Fruit fly (Drosophila melanogaster) whole organism, embryonic: ENCODE measurements around the gene Orc2.

Experiments used
- Adf1 ChIP-seq: fragments of 200-800 bp; sonication (Bioruptor generic); IDR thresholded peaks from 2 replicates; pipeline ENCODE4 v1.3.6; 2022; ENCODE audit warnings: missing biosample characterization, missing genetic modification characterization
- Asciz ChIP-seq: fragments of 200-800 bp; sonication (Bioruptor generic); optimal IDR thresholded peaks from 2 replicates; lab custom pipeline; 2017; ENCODE audit warnings: missing biosample characterization, mild to moderate bottlenecking, missing genetic modification characterization, missing genetic modification reagents
- CG10462 ChIP-seq: fragments of 200-800 bp; sonication (Bioruptor generic); optimal IDR thresholded peaks from 2 replicates; lab custom pipeline; 2016; ENCODE audit warnings: missing biosample characterization, missing genetic modification characterization
- CG11093 ChIP-seq: fragments of 200-800 bp; sonication (Bioruptor generic); IDR thresholded peaks from 3 replicates; pipeline ENCODE4 v1.3.6; 2022; ENCODE audit warnings: missing biosample characterization, missing genetic modification characterization
- CG12071 ChIP-seq: fragments of 200-800 bp; sonication (Bioruptor generic); optimal IDR thresholded peaks from 3 replicates; lab custom pipeline; 2018; ENCODE audit warnings: missing biosample characterization, mild to moderate bottlenecking, missing genetic modification characterization
- CG12236 ChIP-seq: fragments of 200-800 bp; sonication (Bioruptor generic); optimal IDR thresholded peaks from 2 replicates; lab custom pipeline; 2016; ENCODE audit warnings: missing biosample characterization, missing genetic modification characterization
- CG12391 ChIP-seq: fragments of 200-800 bp; sonication (Bioruptor generic); optimal IDR thresholded peaks from 3 replicates; lab custom pipeline; 2018; ENCODE audit warnings: missing biosample characterization, mild to moderate bottlenecking, missing genetic modification characterization, moderate library complexity
- CG12659 ChIP-seq: fragments of 200-800 bp; sonication (Bioruptor generic); optimal IDR thresholded peaks from 3 replicates; lab custom pipeline; 2017; ENCODE audit warnings: mild to moderate bottlenecking, missing biosample characterization, missing genetic modification reagents, missing genetic modification characterization
- CG13287 ChIP-seq: fragments of 200-800 bp; sonication (Bioruptor generic); IDR thresholded peaks from 2 replicates; pipeline ENCODE4 v1.3.6; 2022; ENCODE audit warnings: missing biosample characterization, missing genetic modification characterization; ENCODE audit not compliant: partially characterized antibody
- CG14710 ChIP-seq: fragments of 200-800 bp; sonication (Bioruptor generic); optimal IDR thresholded peaks from 3 replicates; lab custom pipeline; 2019; ENCODE audit warnings: missing biosample characterization, mild to moderate bottlenecking, missing genetic modification characterization, moderate library complexity
- CG15514 ChIP-seq: fragments of 200-800 bp; sonication (Bioruptor generic); optimal IDR thresholded peaks from 3 replicates; lab custom pipeline; 2017; ENCODE audit warnings: missing biosample characterization, missing genetic modification characterization, mild to moderate bottlenecking, moderate library complexity, missing genetic modification reagents
- CG1602 ChIP-seq: fragments of 200-800 bp; sonication (Bioruptor generic); optimal IDR thresholded peaks from 3 replicates; lab custom pipeline; 2016; ENCODE audit warnings: missing biosample characterization, missing genetic modification characterization
- CG17359 ChIP-seq: fragments of 200-800 bp; sonication (Bioruptor generic); optimal IDR thresholded peaks from 3 replicates; lab custom pipeline; 2018; ENCODE audit warnings: missing biosample characterization, mild to moderate bottlenecking, missing genetic modification characterization, moderate library complexity
- CG17802 ChIP-seq: fragments of 200-800 bp; sonication (Bioruptor generic); optimal IDR thresholded peaks from 2 replicates; lab custom pipeline; 2018; ENCODE audit warnings: missing biosample characterization, mild to moderate bottlenecking, missing genetic modification characterization, moderate library complexity
- CG3065 ChIP-seq: fragments of 200-800 bp; sonication (Bioruptor generic); optimal IDR thresholded peaks from 2 replicates; lab custom pipeline; 2016; ENCODE audit warnings: missing biosample characterization, missing genetic modification characterization
- CG33557 ChIP-seq: fragments of 200-800 bp; sonication (Bioruptor generic); optimal IDR thresholded peaks from 2 replicates; lab custom pipeline; 2019; ENCODE audit warnings: missing biosample characterization, mild to moderate bottlenecking, missing genetic modification characterization, moderate library complexity
- CG3847 ChIP-seq: fragments of 200-800 bp; sonication (Bioruptor generic); IDR thresholded peaks from 2 replicates; pipeline ENCODE4 v1.3.6; 2022; ENCODE audit warnings: missing biosample characterization, missing genetic modification characterization
- CG3995 ChIP-seq: fragments of 200-800 bp; sonication (Bioruptor generic); optimal IDR thresholded peaks from 3 replicates; lab custom pipeline; 2016; ENCODE audit warnings: missing biosample characterization, missing genetic modification characterization
- CG4360 ChIP-seq: fragments of 200-800 bp; sonication (Bioruptor generic); IDR thresholded peaks from 2 replicates; pipeline ENCODE4 v1.3.6; 2022; ENCODE audit warnings: missing biosample characterization, missing genetic modification characterization
- CG6689 ChIP-seq: fragments of 200-800 bp; sonication (Bioruptor generic); IDR thresholded peaks from 2 replicates; pipeline ENCODE4 v1.3.6; 2022; ENCODE audit warnings: missing biosample characterization, missing genetic modification characterization
- CG6854 ChIP-seq: fragments of 200-800 bp; sonication (Bioruptor generic); optimal IDR thresholded peaks from 3 replicates; lab custom pipeline; 2017; ENCODE audit warnings: missing biosample characterization, mild to moderate bottlenecking, missing genetic modification characterization
- CG9876 ChIP-seq: fragments of 200-800 bp; sonication (Bioruptor generic); optimal IDR thresholded peaks from 2 replicates; lab custom pipeline; 2016; ENCODE audit warnings: missing biosample characterization, missing genetic modification characterization
- Doc3 ChIP-seq: fragments of 200-800 bp; sonication (Bioruptor generic); IDR thresholded peaks from 3 replicates; pipeline ENCODE4 v1.3.6; 2022; ENCODE audit warnings: missing biosample characterization, missing genetic modification characterization; ENCODE audit not compliant: partially characterized antibody
- Hmx ChIP-seq: fragments of 200-800 bp; sonication (Bioruptor generic); optimal IDR thresholded peaks from 2 replicates; lab custom pipeline; 2016; ENCODE audit warnings: missing biosample characterization, missing genetic modification characterization
- MESR4 ChIP-seq: fragments of 200-800 bp; sonication (Bioruptor generic); optimal IDR thresholded peaks from 2 replicates; lab custom pipeline; 2018; ENCODE audit warnings: missing biosample characterization, mild to moderate bottlenecking, missing genetic modification characterization, moderate library complexity
- Med ChIP-seq: fragments of 200-800 bp; sonication (Bioruptor generic); peaks from one replicate; lab custom pipeline; 2016; ENCODE audit warnings: missing biosample characterization, missing genetic modification characterization, mild to moderate bottlenecking, inconsistent platforms, moderate library complexity
- Optix ChIP-seq: fragments of 200-800 bp; sonication (Bioruptor generic); IDR thresholded peaks from 3 replicates; pipeline ENCODE4 v1.3.6; 2022; ENCODE audit warnings: missing biosample characterization, missing genetic modification characterization
- Rx ChIP-seq: fragments of 200-800 bp; sonication (Bioruptor generic); IDR thresholded peaks from 2 replicates; pipeline ENCODE4 v1.3.6; 2022; ENCODE audit warnings: missing biosample characterization, missing genetic modification characterization
- Sin3A ChIP-seq: fragments of >200 bp; optimal IDR thresholded peaks from 2 replicates; lab custom pipeline; 2018
- Usf ChIP-seq: fragments of 200-800 bp; sonication (Bioruptor generic); optimal IDR thresholded peaks from 2 replicates; lab custom pipeline; 2017; ENCODE audit warnings: missing genotype, missing biosample characterization, missing genetic modification characterization
- aop ChIP-seq: fragments of 200-800 bp; sonication (Bioruptor generic); IDR thresholded peaks from 2 replicates; pipeline ENCODE4 v1.3.6; 2022; ENCODE audit warnings: missing biosample characterization, missing genetic modification characterization
- ap ChIP-seq: fragments of 200-800 bp; sonication (Bioruptor generic); IDR thresholded peaks from 2 replicates; pipeline ENCODE4 v1.3.6; 2022; ENCODE audit warnings: missing biosample characterization, missing genetic modification characterization
- ato ChIP-seq: fragments of 200-800 bp; sonication (Bioruptor generic); IDR thresholded peaks from 2 replicates; pipeline ENCODE4 v1.3.6; 2022; ENCODE audit warnings: missing biosample characterization, missing genetic modification characterization; ENCODE audit not compliant: partially characterized antibody
- cas ChIP-seq: fragments of 200-800 bp; sonication (Bioruptor generic); IDR thresholded peaks from 2 replicates; pipeline ENCODE4 v1.3.6; 2022; ENCODE audit warnings: missing biosample characterization, missing genetic modification characterization
- corto ChIP-seq: fragments of 200-800 bp; sonication (Bioruptor generic); optimal IDR thresholded peaks from 2 replicates; lab custom pipeline; 2016; ENCODE audit warnings: missing biosample characterization, mild to moderate bottlenecking, missing genetic modification characterization, moderate library complexity
- dpn ChIP-seq, 2 experiments: fragments of 200-800 bp; sonication (Bioruptor generic); optimal IDR thresholded peaks; 3 replicates each; lab custom pipeline; 2016; ENCODE audit warnings: missing biosample characterization in 2 of 2, missing genetic modification characterization in 2 of 2
- en ChIP-seq: fragments of 200-800 bp; sonication (Bioruptor generic); optimal IDR thresholded peaks from 2 replicates; lab custom pipeline; 2016; ENCODE audit warnings: missing biosample characterization, missing genetic modification characterization
- exex ChIP-seq: fragments of 200-800 bp; sonication (Bioruptor generic); optimal IDR thresholded peaks from 4 replicates; lab custom pipeline; 2018; ENCODE audit warnings: missing biosample characterization, mild to moderate bottlenecking, missing genetic modification characterization, moderate library complexity
- gem ChIP-seq: fragments of 200-800 bp; sonication (Bioruptor generic); optimal IDR thresholded peaks from 2 replicates; lab custom pipeline; 2019; ENCODE audit warnings: missing biosample characterization, mild to moderate bottlenecking, missing genetic modification characterization, moderate library complexity
- lmd ChIP-seq: fragments of 200-800 bp; sonication (Bioruptor generic); IDR thresholded peaks from 2 replicates; pipeline ENCODE4 v1.3.6; 2022; ENCODE audit warnings: missing biosample characterization, missing genetic modification characterization
- luna ChIP-seq: fragments of 200-800 bp; sonication (Bioruptor generic); optimal IDR thresholded peaks from 2 replicates; lab custom pipeline; 2016; ENCODE audit warnings: missing biosample characterization, missing genetic modification characterization
- mam ChIP-seq: fragments of 200-800 bp; sonication (Bioruptor generic); optimal IDR thresholded peaks from 3 replicates; lab custom pipeline; 2016; ENCODE audit warnings: missing biosample characterization, missing genetic modification characterization
- nmo ChIP-seq: fragments of 200-800 bp; sonication (Bioruptor generic); optimal IDR thresholded peaks from 2 replicates; lab custom pipeline; 2018; ENCODE audit warnings: missing biosample characterization, mild to moderate bottlenecking, missing genetic modification characterization, moderate library complexity
- odd ChIP-seq: fragments of 200-800 bp; sonication (Bioruptor generic); optimal IDR thresholded peaks from 2 replicates; lab custom pipeline; 2017; ENCODE audit warnings: missing biosample characterization, mild to moderate bottlenecking, missing genetic modification characterization
- pb ChIP-seq: fragments of 200-800 bp; sonication (Bioruptor generic); optimal IDR thresholded peaks from 3 replicates; lab custom pipeline; 2016; ENCODE audit warnings: missing biosample characterization, missing genetic modification characterization
- phol ChIP-seq: fragments of 200-800 bp; sonication (Bioruptor generic); optimal IDR thresholded peaks from 3 replicates; lab custom pipeline; 2018; ENCODE audit warnings: missing biosample characterization, mild to moderate bottlenecking, missing genetic modification characterization, moderate library complexity
- row ChIP-seq: fragments of 200-800 bp; sonication (Bioruptor generic); IDR thresholded peaks from 3 replicates; pipeline ENCODE4 v1.3.6; 2022; ENCODE audit warnings: missing biosample characterization, missing genetic modification characterization
- scrt ChIP-seq: fragments of 200-800 bp; sonication (Bioruptor generic); optimal IDR thresholded peaks from 2 replicates; lab custom pipeline; 2018; ENCODE audit warnings: missing biosample characterization, mild to moderate bottlenecking, missing genetic modification characterization, moderate library complexity
- sna ChIP-seq: fragments of 200-800 bp; sonication (Bioruptor generic); IDR thresholded peaks from 2 replicates; pipeline ENCODE4 v1.3.6; 2022; ENCODE audit warnings: missing biosample characterization, missing genetic modification characterization; ENCODE audit not compliant: partially characterized antibody
- ssp ChIP-seq: fragments of 200-800 bp; sonication (Bioruptor generic); IDR thresholded peaks from 2 replicates; pipeline ENCODE4 v1.3.6; 2022; ENCODE audit warnings: missing biosample characterization, missing genetic modification characterization
- unpg ChIP-seq: fragments of 200-800 bp; sonication (Bioruptor generic); optimal IDR thresholded peaks from 3 replicates; lab custom pipeline; 2018; ENCODE audit warnings: missing biosample characterization, mild to moderate bottlenecking, missing genetic modification characterization, moderate library complexity

The Orc2 gene

dm6 chr3R:14008854-14009253, 44.2 kb downstream of the Orc2 start (continued):
- TF ChIP-seq en (GFP tag; lab: Kevin White, UChicago) (no peak), CG3995 (GFP tag; lab: Kevin White, UChicago) (no peak), ap (GFP tag; lab: Robert Waterston, UW) (peak; percentile 33; the same call in 1 of the 2 replicates), Hmx (GFP tag; lab: Kevin White, UChicago) (no peak), Adf1 (GFP tag; lab: Robert Waterston, UW) (no peak), unpg (GFP tag; lab: Kevin White, UChicago) (peak; percentile 49), gem (tag; lab: Kevin White, UChicago) (peak; percentile 57), CG3847 (GFP tag; lab: Robert Waterston, UW) (no peak), pb (GFP tag; lab: Kevin White, UChicago) (no peak), CG3065 (GFP tag; lab: Kevin White, UChicago) (no peak), Rx (GFP tag; lab: Robert Waterston, UW) (no peak), cas (GFP tag; lab: Robert Waterston, UW) (no peak), row (GFP tag; lab: Robert Waterston, UW) (0 out of 3 replicates have a peak, but pooled peaks have one; percentile 21), aop (no peak), scrt (no peak), dpn (GFP tag; optimal IDR thresholded peaks at IDR 0.05; lab: Kevin White, UChicago) (peak in 1 of 2 experiments; percentile 25), CG17802 (tag; lab: Kevin White, UChicago) (peak; percentile 30), Asciz (peak; percentile 49), CG15514 (no peak), exex (tag; lab: Kevin White, UChicago) (no peak), ato (GFP tag; lab: Robert Waterston, UW) (no peak), CG12391 (peak; percentile 6), Usf (GFP tag; lab: Kevin White, UChicago) (no peak), CG13287 (GFP tag; lab: Robert Waterston, UW) (no peak), CG14710 (tag; lab: Kevin White, UChicago) (peak; percentile 54), CG1602 (GFP tag; lab: Kevin White, UChicago) (peak; percentile 3), CG4360 (no peak), MESR4 (GFP tag; lab: Kevin White, UChicago) (no peak), lmd (GFP tag; lab: Robert Waterston, UW) (peak; percentile 63), mam (GFP tag; lab: Kevin White, UChicago) (no peak), Optix (GFP tag; lab: Robert Waterston, UW) (peak; percentile 37; the same call in 1 of the 3 replicates), CG12236 (no peak), nmo (GFP tag; lab: Kevin White, UChicago) (peak; percentile 27), ssp (GFP tag; lab: Robert Waterston, UW) (0 out of 2 replicates have a peak, but pooled peaks have one; percentile 29), luna (GFP tag; lab: Kevin White, UChicago) (no peak), CG33557 (GFP tag; lab: Kevin White, UChicago) (no peak), Med (peak; percentile 58), CG9876 (GFP tag; lab: Kevin White, UChicago) (no peak), CG6689 (GFP tag; lab: Robert Waterston, UW) (peak; percentile 48; the same call in 1 of the 2 replicates), Sin3A (no peak), CG12071 (GFP tag; lab: Kevin White, UChicago) (peak; percentile 20), CG10462 (no peak), Doc3 (GFP tag; lab: Robert Waterston, UW) (no peak), CG11093 (GFP tag; lab: Robert Waterston, UW) (no peak), CG6854 (GFP tag; lab: Kevin White, UChicago) (no peak), phol (tag; lab: Kevin White, UChicago) (peak; percentile 67), CG17359 (tag; lab: Kevin White, UChicago) (peak; percentile 74), odd (GFP tag; lab: Kevin White, UChicago) (no peak), corto (GFP tag; lab: Kevin White, UChicago) (no peak), sna (no peak), CG12659 (GFP tag; lab: Kevin White, UChicago) (no peak)
